Fruit fly (Drosophila melanogaster) whole organism, prepupa: ENCODE data around the gene CG31189.
A peak's percentile ranks its signal among the peaks of the same experiment; 100 is the strongest.

Experiments
- Blimp-1 ChIP-seq: fragments of 200-800 bp; sonication (Bioruptor generic); optimal IDR thresholded peaks from 3 replicates; lab custom pipeline; 2017; ENCODE audit warnings: missing biosample characterization, missing genetic modification characterization, mild to moderate bottlenecking, moderate library complexity, missing genetic modification reagents
- CG10631 ChIP-seq: fragments of 200-800 bp; sonication (Bioruptor generic); optimal IDR thresholded peaks from 2 replicates; lab custom pipeline; 2016; ENCODE audit warnings: missing biosample characterization, missing genetic modification characterization
- CG11902 ChIP-seq: fragments of 200-800 bp; sonication (Bioruptor generic); optimal IDR thresholded peaks from 3 replicates; lab custom pipeline; 2016; ENCODE audit warnings: missing biosample characterization, missing genetic modification characterization
- CG15336 ChIP-seq: fragments of 200-800 bp; sonication (Bioruptor generic); IDR thresholded peaks from 2 replicates; pipeline ENCODE4 v1.3.6; 2022; ENCODE audit warnings: missing biosample characterization, missing genetic modification characterization
- CG1621 ChIP-seq: fragments of 200-800 bp; sonication (Bioruptor generic); optimal IDR thresholded peaks from 3 replicates; lab custom pipeline; 2018; ENCODE audit warnings: missing biosample characterization, mild to moderate bottlenecking, missing genetic modification characterization
- CG16779 ChIP-seq: fragments of 200-800 bp; sonication (Bioruptor generic); optimal IDR thresholded peaks from 3 replicates; lab custom pipeline; 2017; ENCODE audit warnings: missing biosample characterization, mild to moderate bottlenecking, missing genetic modification characterization
- CG3032 ChIP-seq: fragments of 200-800 bp; optimal IDR thresholded peaks from 2 replicates; lab custom pipeline; 2019; ENCODE audit warnings: missing biosample characterization, mild to moderate bottlenecking, missing genetic modification characterization, moderate library complexity
- CG31627 ChIP-seq: fragments of 200-800 bp; sonication (Bioruptor generic); optimal IDR thresholded peaks from 3 replicates; lab custom pipeline; 2016; ENCODE audit warnings: missing biosample characterization, missing genetic modification characterization
- CG32006 ChIP-seq: fragments of 200-800 bp; sonication (Bioruptor generic); optimal IDR thresholded peaks from 3 replicates; lab custom pipeline; 2017; ENCODE audit warnings: missing biosample characterization, mild to moderate bottlenecking, missing genetic modification characterization
- CG34406 ChIP-seq: fragments of 200-800 bp; sonication (Bioruptor generic); optimal IDR thresholded peaks from 3 replicates; lab custom pipeline; 2016; ENCODE audit warnings: missing biosample characterization, missing genetic modification characterization
- CG3919 ChIP-seq: fragments of 200-800 bp; sonication (Bioruptor generic); optimal IDR thresholded peaks from 3 replicates; lab custom pipeline; 2016; ENCODE audit warnings: missing biosample characterization, missing genetic modification characterization
- CG4318 ChIP-seq: fragments of 200-800 bp; sonication (Bioruptor generic); optimal IDR thresholded peaks from 3 replicates; lab custom pipeline; 2017; ENCODE audit warnings: missing biosample characterization, mild to moderate bottlenecking, missing genetic modification characterization
- CG6163 ChIP-seq: fragments of 200-800 bp; sonication (Bioruptor generic); IDR thresholded peaks from 3 replicates; pipeline ENCODE4 v1.3.6; 2022; ENCODE audit warnings: missing biosample characterization, missing genetic modification characterization
- CG6276 ChIP-seq: fragments of 200-800 bp; sonication (Bioruptor generic); optimal IDR thresholded peaks from 2 replicates; lab custom pipeline; 2017; ENCODE audit warnings: missing biosample characterization, mild to moderate bottlenecking, missing genetic modification characterization
- CG6854 ChIP-seq: fragments of 200-800 bp; sonication (Bioruptor generic); optimal IDR thresholded peaks from 2 replicates; lab custom pipeline; 2017; ENCODE audit warnings: missing biosample characterization, mild to moderate bottlenecking, missing genetic modification characterization
- CG7368 ChIP-seq: fragments of 200-800 bp; sonication (Bioruptor generic); optimal IDR thresholded peaks from 3 replicates; lab custom pipeline; 2016; ENCODE audit warnings: missing biosample characterization, missing genetic modification characterization
- CG8119 ChIP-seq: fragments of 200-800 bp; sonication (Bioruptor generic); IDR thresholded peaks from 3 replicates; pipeline ENCODE4 v1.3.6; 2022; ENCODE audit warnings: missing biosample characterization, missing genetic modification characterization
- CG8319 ChIP-seq: fragments of 200-800 bp; sonication (Bioruptor generic); optimal IDR thresholded peaks from 3 replicates; lab custom pipeline; 2016; ENCODE audit warnings: missing biosample characterization, missing genetic modification characterization
- CG8632 ChIP-seq: fragments of 200-800 bp; sonication (Bioruptor generic); optimal IDR thresholded peaks from 3 replicates; lab custom pipeline; 2016; ENCODE audit warnings: missing biosample characterization, missing genetic modification characterization
- Eip78C ChIP-seq: fragments of 200-800 bp; sonication (Bioruptor generic); peaks from one replicate; lab custom pipeline; 2016; ENCODE audit warnings: missing biosample characterization, missing genetic modification characterization
- Ets96B ChIP-seq: fragments of 200-800 bp; optimal IDR thresholded peaks from 2 replicates; lab custom pipeline; 2019; ENCODE audit warnings: missing biosample characterization, mild to moderate bottlenecking, missing genetic modification characterization, moderate library complexity
- Hr38 ChIP-seq: sonication (Bioruptor generic); optimal IDR thresholded peaks from 2 replicates; lab custom pipeline; 2016; ENCODE audit warnings: missing biosample characterization, missing genetic modification characterization
- Hr4 ChIP-seq: fragments of 200-800 bp; sonication (Bioruptor generic); optimal IDR thresholded peaks from 3 replicates; lab custom pipeline; 2016; ENCODE audit warnings: missing biosample characterization, missing genetic modification characterization
- Lpt ChIP-seq: fragments of 200-800 bp; sonication (Bioruptor generic); optimal IDR thresholded peaks from 3 replicates; lab custom pipeline; 2016; ENCODE audit warnings: missing biosample characterization, missing genetic modification characterization
- Met ChIP-seq: fragments of 200-800 bp; sonication (Bioruptor generic); optimal IDR thresholded peaks from 3 replicates; lab custom pipeline; 2016; ENCODE audit warnings: missing biosample characterization, missing genetic modification characterization
- OdsH ChIP-seq: fragments of 200-800 bp; sonication (Bioruptor generic); optimal IDR thresholded peaks from 3 replicates; lab custom pipeline; 2016; ENCODE audit warnings: missing biosample characterization, missing genetic modification characterization
- Smox ChIP-seq: fragments of 200-800 bp; sonication (Bioruptor generic); optimal IDR thresholded peaks from 3 replicates; lab custom pipeline; 2016; ENCODE audit warnings: missing biosample characterization, missing genetic modification characterization
- Sox102F ChIP-seq: fragments of 200-800 bp; sonication (Bioruptor generic); optimal IDR thresholded peaks from 2 replicates; lab custom pipeline; 2016; ENCODE audit warnings: missing biosample characterization, mild to moderate bottlenecking, missing genetic modification characterization
- Sox14 ChIP-seq: fragments of 200-800 bp; sonication (Bioruptor generic); optimal IDR thresholded peaks from 3 replicates; lab custom pipeline; 2016; ENCODE audit warnings: missing biosample characterization, missing genetic modification characterization
- achi ChIP-seq: fragments of 200-800 bp; sonication (Bioruptor generic); optimal IDR thresholded peaks from 3 replicates; lab custom pipeline; 2016; ENCODE audit warnings: missing biosample characterization, missing genetic modification characterization
- acj6 ChIP-seq: fragments of 200-800 bp; sonication (Bioruptor generic); optimal IDR thresholded peaks from 3 replicates; lab custom pipeline; 2016; ENCODE audit warnings: missing biosample characterization, missing genetic modification characterization
- dsx ChIP-seq: fragments of 200-800 bp; optimal IDR thresholded peaks from 3 replicates; lab custom pipeline; 2019; ENCODE audit warnings: missing biosample characterization, mild to moderate bottlenecking, missing genetic modification characterization, moderate library complexity; ENCODE audit not compliant: poor library complexity, severe bottlenecking
- eg ChIP-seq: fragments of 200-800 bp; sonication (Bioruptor generic); IDR thresholded peaks from 3 replicates; pipeline ENCODE4 v1.3.6; 2022; ENCODE audit warnings: missing biosample characterization, missing genetic modification characterization
- esn ChIP-seq: fragments of 200-800 bp; sonication (Bioruptor generic); optimal IDR thresholded peaks from 2 replicates; lab custom pipeline; 2016; ENCODE audit warnings: missing biosample characterization, mild to moderate bottlenecking, missing genetic modification characterization, moderate library complexity
- fd59A ChIP-seq: fragments of 200-800 bp; sonication (Bioruptor generic); optimal IDR thresholded peaks from 2 replicates; lab custom pipeline; 2017; ENCODE audit warnings: missing biosample characterization, mild to moderate bottlenecking, missing genetic modification characterization, missing genetic modification reagents
- fd85E ChIP-seq: fragments of 200-800 bp; sonication (Bioruptor generic); optimal IDR thresholded peaks from 3 replicates; lab custom pipeline; 2016; ENCODE audit warnings: missing biosample characterization, missing genetic modification characterization
- fkh ChIP-seq: fragments of 200-800 bp; sonication (Bioruptor generic); optimal IDR thresholded peaks from 3 replicates; lab custom pipeline; 2017; ENCODE audit warnings: missing biosample characterization, mild to moderate bottlenecking, missing genetic modification characterization, moderate library complexity
- net ChIP-seq: fragments of 200-800 bp; sonication (Bioruptor generic); optimal IDR thresholded peaks from 3 replicates; lab custom pipeline; 2016; ENCODE audit warnings: missing biosample characterization, missing genetic modification characterization
- pdm3 ChIP-seq: fragments of 200-800 bp; sonication (Bioruptor generic); optimal IDR thresholded peaks from 3 replicates; lab custom pipeline; 2016; ENCODE audit warnings: missing biosample characterization, missing genetic modification characterization
- ss ChIP-seq, 2 experiments: fragments of 200-800 bp; sonication (Bioruptor generic); optimal IDR thresholded peaks; 2 replicates in 1 of 2; 3 replicates in 1 of 2; lab custom pipeline; 2017 to 2018; ENCODE audit warnings: mild to moderate bottlenecking in 2 of 2, missing biosample characterization in 2 of 2, missing genetic modification characterization in 2 of 2, moderate library complexity in 1 of 2
- topi ChIP-seq: fragments of 200-800 bp; sonication (Bioruptor generic); optimal IDR thresholded peaks from 3 replicates; lab custom pipeline; 2016; ENCODE audit warnings: missing biosample characterization, missing genetic modification characterization
- vri ChIP-seq: fragments of 200-800 bp; sonication (Bioruptor generic); optimal IDR thresholded peaks from 3 replicates; lab custom pipeline; 2016; ENCODE audit warnings: missing biosample characterization, mild to moderate bottlenecking, missing genetic modification characterization

The CG31189 gene

DNA sequence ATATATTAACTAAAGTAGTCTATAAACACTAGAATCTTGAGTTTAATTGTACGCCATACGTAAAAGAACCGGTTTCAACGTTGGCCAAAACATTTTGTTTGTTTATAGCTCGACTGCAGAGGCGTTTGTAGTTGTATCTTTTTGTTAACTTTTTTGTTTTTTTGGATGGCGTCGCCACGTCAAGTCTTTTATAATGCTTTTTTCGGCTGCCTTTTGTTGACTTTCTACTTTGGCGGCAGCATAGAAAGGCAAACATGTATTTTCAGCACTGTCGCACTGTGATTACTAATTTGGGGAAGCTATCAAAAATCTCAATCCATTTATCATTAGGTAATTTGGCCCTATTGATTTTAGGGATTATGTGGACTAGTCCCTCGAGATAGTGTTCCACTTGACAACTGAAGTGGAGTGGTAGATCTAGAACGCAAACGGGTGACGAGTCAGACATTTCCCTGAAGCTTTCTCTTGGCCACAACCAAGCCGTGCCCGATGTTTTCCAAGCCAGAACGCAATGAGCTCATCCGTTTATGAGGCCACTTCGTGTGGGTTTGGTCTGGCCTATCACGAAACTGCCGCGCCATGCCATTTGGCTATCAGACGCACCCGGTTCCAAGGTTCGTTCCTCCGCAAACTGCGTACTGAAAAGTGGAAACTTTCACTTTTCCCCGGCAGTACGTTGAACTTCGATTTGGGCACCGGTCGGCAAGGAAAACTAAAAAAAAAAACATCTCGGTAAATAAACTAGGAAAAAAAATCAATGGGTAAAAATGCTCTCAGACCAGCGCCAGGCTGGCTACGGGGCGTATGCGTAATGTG, 21.0 kb upstream of the CG31189 start:
- peak; percentile 16; the same call in 1 of the 3 replicates for TF ChIP-seq eg (GFP tag; lab: Robert Waterston, UW)
- TF ChIP-seq Eip78C, result peak; percentile 46
- no peak for TF ChIP-seq net (GFP tag; lab: Kevin White, UChicago)
- TF ChIP-seq CG4318 (GFP tag; lab: Kevin White, UChicago), result no peak
- TF ChIP-seq CG15336 (GFP tag; lab: Robert Waterston, UW), result 0 out of 2 replicates have a peak, but pooled peaks have one; percentile 32
- TF ChIP-seq Blimp-1 (GFP tag; lab: Kevin White, UChicago), result peak; percentile 12
- TF ChIP-seq fkh (GFP tag; lab: Kevin White, UChicago), result peak; percentile 71

DNA sequence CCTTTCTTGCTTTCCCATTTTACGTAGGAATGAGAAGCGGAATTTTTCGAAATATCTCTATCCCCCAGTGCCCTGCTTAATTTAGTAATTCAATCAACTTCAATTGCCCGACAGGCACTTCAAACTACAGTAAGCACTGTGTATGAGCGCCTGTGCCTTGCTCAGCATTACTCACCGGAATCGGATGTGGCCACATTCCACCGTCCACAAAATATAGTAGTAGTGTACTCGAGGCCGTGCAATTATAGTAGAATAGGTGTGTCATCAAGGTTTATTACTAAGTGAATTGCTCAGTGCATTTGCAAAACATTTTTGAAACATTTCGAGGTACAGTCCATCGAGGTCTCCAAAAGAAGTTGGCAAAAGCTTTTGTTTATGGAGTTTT, 20.0 kb upstream of the CG31189 start:
- TF ChIP-seq CG32006 (GFP tag; lab: Kevin White, UChicago) (no peak), Hr38 (GFP tag; lab: Kevin White, UChicago) (no peak), ss (GFP tag; optimal IDR thresholded peaks at IDR 0.05; lab: Kevin White, UChicago) (no peak), CG11902 (no peak), Ets96B (tag; lab: Kevin White, UChicago) (no peak), topi (GFP tag; lab: Kevin White, UChicago) (no peak), Hr4 (peak; percentile 14), Eip78C (peak; percentile 39), CG34406 (GFP tag; lab: Kevin White, UChicago) (no peak), Lpt (GFP tag; lab: Kevin White, UChicago) (no peak), CG7368 (no peak), CG6276 (GFP tag; lab: Kevin White, UChicago) (peak; percentile 2), Blimp-1 (GFP tag; lab: Kevin White, UChicago) (no peak), eg (GFP tag; lab: Robert Waterston, UW) (peak; percentile 55; the same call in 1 of the 3 replicates), CG8632 (GFP tag; lab: Kevin White, UChicago) (no peak), CG10631 (no peak), CG31627 (no peak), CG8319 (GFP tag; lab: Kevin White, UChicago) (peak; percentile 50), CG1621 (tag; lab: Kevin White, UChicago) (no peak), fkh (GFP tag; lab: Kevin White, UChicago) (no peak), achi (GFP tag; lab: Kevin White, UChicago) (no peak)
- TF ChIP-seq, all 60 proteins: peak for 5

DNA sequence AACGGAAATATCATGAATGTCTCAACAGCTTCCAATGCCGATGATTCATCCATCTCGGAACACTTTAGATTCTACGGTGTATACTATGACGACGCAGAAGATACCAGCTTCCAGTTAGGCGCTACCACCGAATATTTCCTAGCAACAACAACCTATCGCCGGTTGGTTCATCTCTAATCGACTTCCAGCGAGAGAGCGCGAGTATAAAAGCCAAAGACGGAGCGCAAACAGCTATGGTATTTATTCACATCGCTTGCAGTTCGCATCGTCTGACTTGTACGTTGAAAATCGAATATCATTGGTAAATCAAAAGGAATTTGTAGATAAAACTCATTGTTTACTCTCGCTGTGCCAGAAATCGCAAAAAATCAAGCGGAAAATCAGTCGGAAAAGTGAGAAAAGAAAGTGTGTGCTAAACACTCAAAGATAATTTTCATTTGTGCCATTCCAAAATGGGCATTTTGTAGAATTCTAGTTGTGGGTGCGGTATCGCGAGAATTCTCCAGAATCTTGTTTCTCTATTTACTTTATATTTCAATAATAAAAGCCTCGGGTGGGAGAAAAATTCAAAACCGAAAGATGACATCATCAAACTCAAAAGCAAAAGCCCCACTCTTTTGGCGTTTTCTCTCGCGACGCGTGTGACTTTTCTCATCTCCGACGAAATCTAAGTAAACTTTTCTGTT, 19.5 kb upstream of the CG31189 start, which contains the start of gene AnxB9:
Gene AnxB9, plus strand, starts transcription at position 232 of the 686 bp plus-strand sequence.
- no peak for TF ChIP-seq Smox (GFP tag; lab: Kevin White, UChicago)
- TF ChIP-seq Sox14 (GFP tag; lab: Kevin White, UChicago), result peak; percentile 17
- no peak for TF ChIP-seq Lpt (GFP tag; lab: Kevin White, UChicago)
- TF ChIP-seq CG6163, result peak; percentile 44; the same call in 2 of the 3 replicates
- TF ChIP-seq Sox102F (GFP tag; lab: Kevin White, UChicago), result no peak
- TF ChIP-seq CG16779 (tag; lab: Kevin White, UChicago), result peak; percentile 65
- TF ChIP-seq CG8632 (GFP tag; lab: Kevin White, UChicago), result peak; percentile 10
- TF ChIP-seq Met, result peak; percentile 34
- TF ChIP-seq fd85E (GFP tag; lab: Kevin White, UChicago), result no peak
- no peak for TF ChIP-seq acj6 (GFP tag; lab: Kevin White, UChicago)
- no peak for TF ChIP-seq Hr4
- no peak for TF ChIP-seq fd59A (GFP tag; lab: Kevin White, UChicago)
- peak; percentile 14 for TF ChIP-seq Ets96B (tag; lab: Kevin White, UChicago)
- TF ChIP-seq esn (GFP tag; lab: Kevin White, UChicago), result peak; percentile 60
- no peak for TF ChIP-seq pdm3
- no peak for TF ChIP-seq CG11902
- TF ChIP-seq CG3919 (GFP tag; lab: Kevin White, UChicago), result peak; percentile 42
- TF ChIP-seq Eip78C, result peak; percentile 84
- peak; percentile 57; the same call in 2 of the 3 replicates for TF ChIP-seq eg (GFP tag; lab: Robert Waterston, UW)
- TF ChIP-seq vri (GFP tag; lab: Kevin White, UChicago), result peak; percentile 80
- TF ChIP-seq achi (GFP tag; lab: Kevin White, UChicago), result peak; percentile 36
- peak; percentile 29; the same call in 1 of the 3 replicates for TF ChIP-seq CG8119
- TF ChIP-seq CG3032, result peak; percentile 41
- peak; percentile 49; the same call in 1 of the 2 replicates for TF ChIP-seq CG15336 (GFP tag; lab: Robert Waterston, UW)
- TF ChIP-seq ss (GFP tag; optimal IDR thresholded peaks at IDR 0.05; lab: Kevin White, UChicago), result peak; percentile 24 to 58
- peak; percentile 80 for TF ChIP-seq CG6854 (GFP tag; lab: Kevin White, UChicago)
- peak; percentile 58 for TF ChIP-seq dsx (GFP tag; lab: Kevin White, UChicago)
- peak; percentile 6 for TF ChIP-seq CG7368
- peak; percentile 83 for TF ChIP-seq fkh (GFP tag; lab: Kevin White, UChicago)
- peak; percentile 3 for TF ChIP-seq OdsH
